Fruit fly (Drosophila melanogaster): ENCODE results near the gene CG17075.

Gene CG17075

DNA sequence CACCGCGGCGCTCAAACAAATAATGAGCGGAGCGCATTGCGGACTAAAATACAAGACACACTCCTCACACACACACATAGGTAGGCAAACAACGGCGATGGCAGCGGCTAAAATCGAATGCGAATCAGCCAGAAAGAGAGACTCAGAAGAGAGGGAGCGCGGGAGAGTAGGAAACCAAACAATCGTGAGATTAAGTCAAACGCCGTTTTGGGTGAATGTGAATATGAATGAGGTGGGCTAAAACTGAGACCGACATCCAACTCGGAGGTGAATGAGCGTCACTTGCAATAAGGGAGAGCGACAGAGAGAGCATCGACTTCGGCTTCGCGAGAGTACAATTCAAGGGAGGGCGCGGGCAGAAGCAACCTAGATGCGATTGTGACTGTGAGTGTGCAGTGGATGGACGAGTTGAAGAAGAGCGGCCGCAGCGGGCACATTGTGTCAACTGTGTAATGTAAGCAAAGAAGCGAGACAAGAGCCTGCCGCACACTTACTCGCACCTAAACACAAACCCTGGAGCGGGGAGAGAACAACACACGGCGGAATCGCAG is 45.3 kb downstream of the CG17075 start (continued):
- TF ChIP-seq CG6683 (GFP tag; optimal IDR thresholded peaks at IDR 0.05) (no peak), CG2712 (tag; optimal IDR thresholded peaks at IDR 0.05) (peak; percentile 13), H15 (GFP tag; IDR thresholded peaks at IDR 0.05) (no peak), MBD-R2 (GFP tag; IDR thresholded peaks at IDR 0.05) (no peak), CG34376 (GFP tag; optimal IDR thresholded peaks at IDR 0.05) (peak; percentile 5), tgo (GFP tag; IDR thresholded peaks at IDR 0.05) (no peak), CG17829 (tag; optimal IDR thresholded peaks at IDR 0.05) (peak; percentile 17), ewg (GFP tag; optimal IDR thresholded peaks at IDR 0.05) (no peak), Trl (optimal IDR thresholded peaks at IDR 0.05) (peak; percentile 96 to 98), Trl (GFP tag; optimal IDR thresholded peaks at IDR 0.05) (peak; percentile 46), hbn (GFP tag; IDR thresholded peaks at IDR 0.05; ENCODE audit: partially characterized antibody) (peak; percentile 57; the same call in 1 of the 2 replicates), CG15601 (tag; optimal IDR thresholded peaks at IDR 0.05) (peak; percentile 18), NK7.1 (GFP tag; optimal IDR thresholded peaks at IDR 0.05) (no peak), Taf1 (GFP tag; IDR thresholded peaks at IDR 0.05) (no peak), Max (GFP tag; optimal IDR thresholded peaks at IDR 0.05) (no peak), gfzf (GFP tag; optimal IDR thresholded peaks at IDR 0.05) (no peak), sens-2 (GFP tag; IDR thresholded peaks at IDR 0.05) (no peak), dmrt11E (tag; optimal IDR thresholded peaks at IDR 0.05) (no peak), CG11695 (GFP tag; IDR thresholded peaks at IDR 0.05) (0 out of 3 replicates have a peak, but pooled peaks have one; percentile 34), seq (GFP tag; IDR thresholded peaks at IDR 0.05) (peak; percentile 60), Rx (GFP tag; IDR thresholded peaks at IDR 0.05) (no peak), pnt (GFP tag; optimal IDR thresholded peaks at IDR 0.05) (peak; percentile 31), CG7963 (GFP tag; IDR thresholded peaks at IDR 0.05; ENCODE audit: partially characterized antibody) (no peak), Dll (GFP tag; IDR thresholded peaks at IDR 0.05; ENCODE audit: partially characterized antibody) (peak; percentile 54; the same call in 1 of the 4 replicates), shn (GFP tag; optimal IDR thresholded peaks at IDR 0.05) (no peak), nerfin-1 (tag; optimal IDR thresholded peaks at IDR 0.05) (peak; percentile 11), ken (GFP tag; IDR thresholded peaks at IDR 0.05) (peak; percentile 55; the same call in 1 of the 3 replicates), hb (GFP tag; IDR thresholded peaks at IDR 0.05; ENCODE audit: partially characterized antibody) (no peak), E2f2 (GFP tag; IDR thresholded peaks at IDR 0.05) (no peak), CG6175 (GFP tag; IDR thresholded peaks at IDR 0.05) (no peak), z (GFP tag; IDR thresholded peaks at IDR 0.05) (peak; percentile 83), dysf (GFP tag; IDR thresholded peaks at IDR 0.05) (no peak), jigr1 (GFP tag; IDR thresholded peaks at IDR 0.05) (no peak), exex (tag; optimal IDR thresholded peaks at IDR 0.05) (no peak), lbe (GFP tag; optimal IDR thresholded peaks at IDR 0.05) (peak; percentile 40), sug (tag; optimal IDR thresholded peaks at IDR 0.05) (peak; percentile 22), ab (GFP tag; optimal IDR thresholded peaks at IDR 0.05) (no peak), CG8290 (GFP tag; optimal IDR thresholded peaks at IDR 0.05) (no peak), CG8290 (tag; optimal IDR thresholded peaks at IDR 0.05) (peak in 1 of 2 experiments; percentile 10), CG17328 (GFP tag; IDR thresholded peaks at IDR 0.05) (no peak), CG7839 (tag; optimal IDR thresholded peaks at IDR 0.05) (no peak), CG12236 (GFP tag; optimal IDR thresholded peaks at IDR 0.05) (no peak), ERR (GFP tag; optimal IDR thresholded peaks at IDR 0.05) (peak; percentile 22), Med (GFP tag) (peak; percentile 82), CG34224 (GFP tag; IDR thresholded peaks at IDR 0.05; ENCODE audit: partially characterized antibody) (0 out of 3 replicates have a peak, but pooled peaks have one; percentile 37), rib (GFP tag; IDR thresholded peaks at IDR 0.05) (no peak), CG4854 (GFP tag; optimal IDR thresholded peaks at IDR 0.05) (no peak), so (GFP tag; IDR thresholded peaks at IDR 0.05) (no peak), CG6272 (GFP tag; IDR thresholded peaks at IDR 0.05) (no peak), Dad (GFP tag; optimal IDR thresholded peaks at IDR 0.05) (no peak), CG8478 (optimal IDR thresholded peaks at IDR 0.05) (no peak), CG18011 (GFP tag; optimal IDR thresholded peaks at IDR 0.05) (no peak)
